Worm (Caenorhabditis elegans) whole organism, L4 larva: ENCODE data around the gene T04B2.3.
"Not testable (repeated sequence)": the region's sequence is repeated elsewhere in the genome, so short reads cannot be mapped to it uniquely, and the experiment has no call there.

Source experiments
- F26F4.8 ChIP-seq: fragments of 200-800 bp; sonication (Bioruptor generic); conservative IDR thresholded peaks from 2 replicates; pipeline ENCODE4 v1.3.6; 2022; ENCODE audit warnings: missing genetic modification characterization, missing compliant biosample characterization
- R02D3.7 ChIP-seq: fragments of 150-350 bp; sonication (generic microtip); optimal IDR thresholded peaks from 3 replicates; lab custom pipeline; 2014; ENCODE audit warnings: missing biosample characterization, missing genetic modification characterization
- T20F7.1 ChIP-seq: fragments of 200-800 bp; sonication (Bioruptor generic); optimal IDR thresholded peaks from 2 replicates; lab custom pipeline; 2018; ENCODE audit warnings: mild to moderate bottlenecking, missing genetic modification characterization, missing compliant biosample characterization
- Y5F2A.4 ChIP-seq: fragments of 200-800 bp; sonication (Bioruptor generic); optimal IDR thresholded peaks from 2 replicates; lab custom pipeline; 2018; ENCODE audit warnings: mild to moderate bottlenecking, missing genetic modification characterization, missing compliant biosample characterization
- Y75B8A.6 ChIP-seq: fragments of 200-800 bp; sonication (Bioruptor generic); IDR thresholded peaks from 2 replicates; pipeline ENCODE4 v1.3.6; 2022; ENCODE audit warnings: missing genetic modification reagents, missing genetic modification characterization, missing compliant biosample characterization
- ZK337.2 ChIP-seq: fragments of 200-800 bp; sonication (Bioruptor generic); IDR thresholded peaks from 2 replicates; pipeline ENCODE4 v1.3.6; 2022; ENCODE audit warnings: missing genetic modification reagents, missing genetic modification characterization, missing compliant biosample characterization
- aha-1 ChIP-seq: fragments of 150-350 bp; peaks from one replicate; lab custom pipeline; 2014; ENCODE audit warnings: missing biosample characterization, missing genetic modification characterization
- aly-2 ChIP-seq: sonication (generic microtip); optimal IDR thresholded peaks from 2 replicates; lab custom pipeline; 2018; ENCODE audit warnings: missing biosample characterization, missing genetic modification characterization
- arid-1 ChIP-seq: fragments of 200-800 bp; sonication (Bioruptor generic); conservative IDR thresholded peaks from 2 replicates; pipeline ENCODE4 v1.3.6; 2022; ENCODE audit warnings: missing genetic modification reagents, missing genetic modification characterization, missing compliant biosample characterization
- ceh-28 ChIP-seq: fragments of 150-350 bp; optimal IDR thresholded peaks from 2 replicates; lab custom pipeline; 2014; ENCODE audit warnings: missing biosample characterization, missing genetic modification reagents, missing genetic modification characterization
- ceh-62 ChIP-seq: sonication (generic microtip); optimal IDR thresholded peaks from 2 replicates; lab custom pipeline; 2017; ENCODE audit warnings: missing biosample characterization, missing genetic modification characterization
- ceh-82 ChIP-seq: sonication (generic microtip); optimal IDR thresholded peaks from 2 replicates; lab custom pipeline; 2017; ENCODE audit warnings: missing biosample characterization, missing genetic modification characterization
- cey-2 ChIP-seq: sonication (generic microtip); optimal IDR thresholded peaks from 3 replicates; lab custom pipeline; 2017; ENCODE audit warnings: missing genetic modification characterization, mild to moderate bottlenecking, missing compliant biosample characterization, antibody characterized with exemption, borderline replicate concordance; ENCODE audit not compliant: insufficient read depth
- ctbp-1 ChIP-seq: fragments of 200-800 bp; sonication (Bioruptor generic); IDR thresholded peaks from 2 replicates; pipeline ENCODE4 v1.3.6; 2022; ENCODE audit warnings: missing genetic modification reagents, missing genetic modification characterization, missing compliant biosample characterization
- daf-12 ChIP-seq: fragments of 150-350 bp; optimal IDR thresholded peaks from 2 replicates; lab custom pipeline; 2014; ENCODE audit warnings: missing biosample characterization, missing genetic modification reagents, missing genetic modification characterization
- daf-16 ChIP-seq, 3 experiments: sonication (generic microtip); optimal IDR thresholded peaks; 2 replicates each; lab custom pipeline; 2016 to 2017; ENCODE audit warnings: missing genetic modification characterization in 3 of 3, missing genetic modification reagents in 3 of 3, mild to moderate bottlenecking in 2 of 3, missing compliant biosample characterization in 2 of 3, missing biosample characterization in 1 of 3, moderate library complexity in 1 of 3
- dmd-8 ChIP-seq: fragments of 200-800 bp; sonication (Bioruptor generic); IDR thresholded peaks from 2 replicates; pipeline ENCODE4 v1.3.6; 2022; ENCODE audit warnings: missing genetic modification characterization, missing compliant biosample characterization
- dmd-9 ChIP-seq: fragments of 200-800 bp; sonication (Bioruptor generic); IDR thresholded peaks from 2 replicates; pipeline ENCODE4 v1.3.6; 2022; ENCODE audit warnings: missing genetic modification reagents, missing genetic modification characterization, missing compliant biosample characterization
- gei-8 ChIP-seq: fragments of 200-800 bp; sonication (Bioruptor generic); optimal IDR thresholded peaks from 2 replicates; lab custom pipeline; 2018; ENCODE audit warnings: mild to moderate bottlenecking, missing genetic modification characterization, missing compliant biosample characterization
- hif-1 ChIP-seq, 2 experiments: sonication (generic microtip); optimal IDR thresholded peaks; 2 replicates each; lab custom pipeline; 2016 to 2017; ENCODE audit warnings: missing compliant biosample characterization in 2 of 2, missing genetic modification characterization in 2 of 2, missing genetic modification reagents in 2 of 2, missing genotype in 2 of 2, mild to moderate bottlenecking in 1 of 2
- lin-29 ChIP-seq: fragments of 200-800 bp; sonication (Bioruptor generic); IDR thresholded peaks from 2 replicates; pipeline ENCODE4 v1.3.6; 2022; ENCODE audit warnings: missing genetic modification reagents, missing genetic modification characterization, missing compliant biosample characterization
- lsy-2 ChIP-seq, 2 experiments: fragments of 150-350 bp in 1 of 2; sonication (generic microtip) in 1 of 2; optimal IDR thresholded peaks; 2 replicates each; lab custom pipeline; 2014 to 2017; ENCODE audit warnings: missing biosample characterization in 2 of 2, missing genetic modification characterization in 2 of 2
- mes-2 ChIP-seq: sonication (generic microtip); optimal IDR thresholded peaks from 2 replicates; lab custom pipeline; 2016; ENCODE audit warnings: missing genotype, mild to moderate bottlenecking, missing genetic modification characterization, missing compliant biosample characterization; ENCODE audit not compliant: poor library complexity, severe bottlenecking
- nhr-11 ChIP-seq: fragments of 150-350 bp; optimal IDR thresholded peaks from 2 replicates; lab custom pipeline; 2014; ENCODE audit warnings: missing biosample characterization, missing genetic modification characterization
- nhr-237 ChIP-seq: sonication (generic microtip); optimal IDR thresholded peaks from 2 replicates; lab custom pipeline; 2017; ENCODE audit warnings: missing biosample characterization, missing genetic modification characterization
- nhr-28 ChIP-seq: fragments of 150-350 bp; optimal IDR thresholded peaks from 2 replicates; lab custom pipeline; 2014; ENCODE audit warnings: missing biosample characterization, missing genetic modification characterization
- nhr-41 ChIP-seq: fragments of 200-800 bp; sonication (Bioruptor generic); IDR thresholded peaks from 2 replicates; pipeline ENCODE4 v1.3.6; 2022; ENCODE audit warnings: missing genetic modification reagents, missing genetic modification characterization, missing compliant biosample characterization
- nhr-42 ChIP-seq: fragments of 200-800 bp; sonication (Bioruptor generic); IDR thresholded peaks from 2 replicates; pipeline ENCODE4 v1.3.6; 2022; ENCODE audit warnings: missing genetic modification characterization, missing compliant biosample characterization
- nhr-48 ChIP-seq: sonication (generic microtip); optimal IDR thresholded peaks from 2 replicates; lab custom pipeline; 2016; ENCODE audit warnings: mild to moderate bottlenecking, missing genetic modification characterization, missing compliant biosample characterization
- nhr-6 ChIP-seq: fragments of 150-350 bp; optimal IDR thresholded peaks from 2 replicates; lab custom pipeline; 2014; ENCODE audit warnings: missing biosample characterization, missing genetic modification characterization
- nhr-77 ChIP-seq: fragments of 150-350 bp; optimal IDR thresholded peaks from 2 replicates; lab custom pipeline; 2014; ENCODE audit warnings: missing biosample characterization, missing genetic modification characterization
- pha-4 ChIP-seq, 2 experiments: fragments of 150-350 bp in 1 of 2; fragments of 200-800 bp in 1 of 2; sonication (Bioruptor generic) in 1 of 2; IDR thresholded peaks in 1 of 2; optimal IDR thresholded peaks in 1 of 2; 2 replicates each; pipeline versions ENCODE4 v1.3.6 to Lab custom; 2014 to 2022; ENCODE audit warnings: missing genetic modification characterization in 2 of 2, missing genetic modification reagents in 2 of 2, missing biosample characterization in 1 of 2, missing compliant biosample characterization in 1 of 2
- php-3 ChIP-seq: fragments of 200-800 bp; sonication (Bioruptor generic); IDR thresholded peaks from 2 replicates; pipeline ENCODE4 v1.3.6; 2022; ENCODE audit warnings: missing genetic modification reagents, missing genetic modification characterization, missing compliant biosample characterization
- pqm-1 ChIP-seq: sonication (generic microtip); optimal IDR thresholded peaks from 2 replicates; lab custom pipeline; 2017; ENCODE audit warnings: missing biosample characterization, missing genetic modification characterization
- rbr-2 ChIP-seq: sonication (generic microtip); optimal IDR thresholded peaks from 2 replicates; lab custom pipeline; 2016; ENCODE audit warnings: missing genotype, missing genetic modification characterization, missing compliant biosample characterization
- unc-62 ChIP-seq, 3 experiments: fragments of 150-350 bp in 1 of 3; sonication (generic microtip); optimal IDR thresholded peaks in 2 of 3; peaks in 1 of 3; 1 replicate in 1 of 3; 2 replicates in 2 of 3; lab custom pipeline; 2014 to 2017; ENCODE audit warnings: missing biosample characterization in 3 of 3, missing genetic modification characterization in 3 of 3, missing genetic modification reagents in 3 of 3, missing genotype in 1 of 3
- zfp-2 ChIP-seq: sonication (generic microtip); optimal IDR thresholded peaks from 2 replicates; lab custom pipeline; 2016; ENCODE audit warnings: mild to moderate bottlenecking, missing genetic modification characterization, missing compliant biosample characterization
- ztf-7 ChIP-seq: fragments of 150-350 bp; optimal IDR thresholded peaks from 2 replicates; lab custom pipeline; 2014; ENCODE audit warnings: missing biosample characterization, missing genetic modification characterization

The T04B2.3 gene

DNA sequence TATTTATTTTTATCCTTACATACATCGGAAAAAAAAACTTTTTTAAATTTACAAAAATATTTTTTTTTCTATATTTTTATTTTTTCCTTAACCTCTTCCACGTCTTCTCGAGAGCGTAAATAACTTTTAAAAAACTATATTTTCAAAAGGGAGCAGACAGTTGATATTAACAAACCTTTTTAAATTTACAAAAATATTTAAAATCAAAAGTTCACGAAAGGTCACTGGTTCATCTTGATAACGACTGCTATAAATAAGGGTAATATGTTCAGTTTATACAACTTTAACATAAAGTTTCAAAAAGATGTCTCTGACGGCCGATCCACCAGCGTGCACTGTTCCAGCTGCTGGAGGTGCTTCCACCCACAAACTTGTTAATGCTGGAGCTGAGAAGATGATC is 18.4 kb upstream of the T04B2.3 start, which contains the start of the genes F44D12.16 and msd-2:
Gene F44D12.16, plus strand, starts transcription at position 301 of the 400 bp plus-strand sequence.
Gene msd-2, plus strand, starts transcription at position 305 of the 400 bp plus-strand sequence.
- not testable (repeated sequence) for TF ChIP-seq nhr-6; nhr-237 (tag; lab: Kevin White, UChicago); nhr-48 (tag; lab: Kevin White, UChicago)

DNA sequence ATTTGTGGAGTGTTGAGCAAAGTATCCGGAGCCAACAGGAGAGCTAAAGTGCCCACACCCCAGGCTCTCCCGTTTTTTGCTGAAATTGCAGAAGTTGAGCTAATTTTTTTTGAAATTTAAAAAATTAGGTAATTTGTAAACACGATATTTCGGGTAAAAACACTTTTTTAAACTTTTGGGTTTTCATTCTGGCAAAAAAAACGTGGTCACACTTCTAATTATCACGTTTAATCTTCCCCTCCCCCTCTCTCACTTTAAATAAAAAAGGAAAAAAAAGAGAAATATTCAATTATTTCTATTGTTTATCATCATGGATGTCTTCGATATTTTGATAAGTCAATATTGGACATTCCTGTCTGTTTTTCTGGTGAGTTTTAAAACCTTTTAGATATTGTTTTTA is 14.2 kb upstream of the T04B2.3 start, which contains the start of gene F44D12.6:
Gene F44D12.6, plus strand, starts transcription at position 301 of the 400 bp plus-strand sequence.
- no peak for TF ChIP-seq nhr-41 (GFP tag; lab: Robert Waterston, UW)
- no peak for TF ChIP-seq daf-12
- TF ChIP-seq pqm-1 (tag; lab: Kevin White, UChicago), result no peak
- TF ChIP-seq nhr-28 (tag; lab: Kevin White, UChicago), result no peak
- TF ChIP-seq dmd-8 (GFP tag; lab: Robert Waterston, UW), result no peak
- no peak for TF ChIP-seq ceh-82 (tag; lab: Kevin White, UChicago)

DNA sequence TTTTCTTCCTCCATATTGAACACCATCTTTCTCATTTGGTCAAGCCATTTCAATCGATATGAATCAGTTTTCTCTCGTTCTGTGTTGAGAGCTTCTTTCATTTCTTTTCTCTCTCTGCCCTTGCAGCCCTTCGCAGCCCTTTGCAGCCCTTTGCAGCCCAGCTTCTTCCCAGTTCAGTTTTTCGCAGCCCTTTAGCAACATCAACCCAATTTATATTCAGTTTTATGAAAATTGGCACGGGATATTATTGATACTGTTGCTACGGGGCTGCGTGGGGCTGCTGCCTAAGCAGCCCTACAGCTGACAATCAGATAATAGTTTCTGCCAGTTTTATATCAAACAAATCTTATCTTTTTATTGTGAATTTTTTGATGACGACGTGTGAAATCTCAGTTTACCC is 10.2 kb upstream of the T04B2.3 start, which contains the start of gene F44D12.10:
Gene F44D12.10, minus strand, starts transcription at position 101 of the 400 bp plus-strand sequence.
- TF ChIP-seq cey-2, result no peak
- TF ChIP-seq mes-2 (tag; lab: Kevin White, UChicago), result no peak
- TF ChIP-seq pha-4 (GFP tag; IDR thresholded peaks at IDR 0.05; lab: Robert Waterston, UW), result no peak
- TF ChIP-seq pha-4 (tag; optimal IDR thresholded peaks at IDR 0.05; lab: Kevin White, UChicago), result no peak
- TF ChIP-seq aly-2 (tag; lab: Kevin White, UChicago), result no peak
- TF ChIP-seq nhr-11, result no peak
- no peak for TF ChIP-seq dmd-9 (GFP tag; lab: Robert Waterston, UW)
- no peak for TF ChIP-seq F26F4.8 (GFP tag; lab: Robert Waterston, UW)
- TF ChIP-seq nhr-77 (tag; lab: Kevin White, UChicago), result no peak
- no peak for TF ChIP-seq dmd-8 (GFP tag; lab: Robert Waterston, UW)
- no peak for TF ChIP-seq Y75B8A.6 (GFP tag; lab: Robert Waterston, UW)
- TF ChIP-seq nhr-42 (GFP tag; lab: Robert Waterston, UW), result no peak
- TF ChIP-seq ceh-28 (tag; lab: Kevin White, UChicago), result no peak

DNA sequence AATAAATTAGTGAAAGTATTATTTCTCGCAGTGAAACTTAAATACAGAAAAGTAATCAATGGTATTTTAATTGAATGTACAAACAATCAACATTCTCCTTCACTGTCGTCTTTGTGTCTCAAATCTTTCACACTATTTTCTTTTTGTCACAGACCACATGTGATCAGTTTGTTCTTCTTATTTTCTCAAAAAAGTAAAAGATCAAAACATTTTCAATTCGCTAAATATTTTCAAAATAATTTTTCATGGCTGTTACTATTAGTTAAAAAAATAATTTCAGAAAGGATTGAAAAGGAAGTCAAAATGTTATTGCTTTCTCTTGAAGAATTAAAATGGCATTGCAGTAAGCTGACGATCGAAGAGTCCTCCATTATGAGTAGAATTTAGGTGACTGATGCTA is 6.4 kb upstream of the T04B2.3 start, which contains the start of gene dhs-31:
Gene dhs-31, minus strand, starts transcription at position 101 of the 400 bp plus-strand sequence.
- TF ChIP-seq ctbp-1 (GFP tag; lab: Robert Waterston, UW), result no peak
- TF ChIP-seq zfp-2, result no peak
- TF ChIP-seq daf-12, result no peak
- TF ChIP-seq T20F7.1 (GFP tag; lab: Kevin White, UChicago), result no peak
- no peak for TF ChIP-seq lin-29 (GFP tag; lab: Robert Waterston, UW)
- TF ChIP-seq hif-1 (tag; optimal IDR thresholded peaks at IDR 0.05; lab: Kevin White, UChicago), result no peak
- TF ChIP-seq rbr-2 (tag; lab: Kevin White, UChicago), result no peak

DNA sequence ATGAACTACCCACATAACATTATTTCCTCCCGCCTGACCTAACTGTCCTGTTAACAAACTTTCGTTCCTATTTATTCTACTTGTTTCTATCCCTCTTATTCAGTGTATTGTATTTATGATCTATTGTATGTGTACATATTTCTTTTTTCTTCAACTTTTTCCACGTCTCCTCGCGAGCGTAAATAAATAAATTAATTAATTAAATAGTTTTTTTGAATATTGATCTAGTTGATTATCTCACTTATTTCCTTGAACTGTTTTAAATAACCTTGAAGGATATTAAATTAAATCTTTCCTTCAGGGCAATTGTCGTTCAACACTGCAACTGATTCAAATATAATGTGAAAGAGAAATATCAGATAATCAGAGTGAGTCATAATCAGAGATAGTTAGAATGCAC is 4.3 kb upstream of the T04B2.3 start, which contains the start of gene frk-1:
Gene frk-1, plus strand, starts transcription at position 301 of the 400 bp plus-strand sequence.
- TF ChIP-seq R02D3.7 (tag; lab: Kevin White, UChicago), result no peak
- TF ChIP-seq ztf-7 (tag; lab: Kevin White, UChicago), result no peak
- peak; percentile 73 for TF ChIP-seq aha-1 (tag; lab: Kevin White, UChicago)

DNA sequence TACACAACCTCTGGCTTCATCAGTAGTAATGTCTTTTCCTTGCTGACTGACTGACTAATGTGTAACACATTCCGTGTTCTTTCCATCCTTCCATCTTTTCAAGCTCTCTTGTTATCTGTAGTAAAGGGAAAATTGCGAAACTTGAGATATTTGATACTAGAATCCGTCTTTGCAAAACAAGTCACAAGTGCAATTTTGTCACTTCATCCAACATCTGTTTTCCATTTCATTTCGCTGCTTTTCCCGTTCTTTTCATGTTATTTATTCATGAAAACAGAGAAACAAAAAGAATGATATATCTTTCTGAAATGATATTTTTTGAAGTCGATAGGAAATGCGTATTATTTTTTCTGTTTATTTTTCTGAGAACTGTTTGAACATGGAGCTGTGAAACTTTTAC is 1.2 kb upstream of the T04B2.3 start:
- TF ChIP-seq ZK337.2 (GFP tag; lab: Robert Waterston, UW) (no peak), daf-16 (GFP tag; optimal IDR thresholded peaks at IDR 0.05; lab: Kevin White, UChicago) (peak in 1 of 2 experiments; percentile 35), daf-16 (tag; optimal IDR thresholded peaks at IDR 0.05; lab: Kevin White, UChicago) (no peak), ceh-62 (tag; lab: Kevin White, UChicago) (no peak), Y5F2A.4 (GFP tag; lab: Kevin White, UChicago) (no peak), lsy-2 (tag; optimal IDR thresholded peaks at IDR 0.05; lab: Kevin White, UChicago) (no peak), nhr-11 (peak; percentile 23), php-3 (no peak), arid-1 (GFP tag; lab: Robert Waterston, UW) (no peak), unc-62 (GFP tag; optimal IDR thresholded peaks at IDR 0.05 in 1 of 2; lab: Kevin White, UChicago) (peak in 1 of 2 experiments; percentile 77), unc-62 (tag; optimal IDR thresholded peaks at IDR 0.05; lab: Kevin White, UChicago) (no peak), gei-8 (GFP tag; lab: Kevin White, UChicago) (no peak), aha-1 (tag; lab: Kevin White, UChicago) (peak; percentile 14)
